Worm (Caenorhabditis elegans) whole organism, L3 larva: ENCODE data around the gene K08F11.1.

Experiments used
- R02D3.7 ChIP-seq: fragments of 150-350 bp; optimal IDR thresholded peaks from 2 replicates; lab custom pipeline; 2014; ENCODE audit warnings: missing biosample characterization, missing genetic modification characterization
- ZK546.5 ChIP-seq: sonication (generic microtip); optimal IDR thresholded peaks from 2 replicates; lab custom pipeline; 2017; ENCODE audit warnings: missing biosample characterization, missing genetic modification characterization
- ama-1 ChIP-seq: fragments of 150-350 bp; optimal IDR thresholded peaks from 2 replicates; lab custom pipeline; 2018
- ceh-16 ChIP-seq: sonication (generic microtip); optimal IDR thresholded peaks from 2 replicates; lab custom pipeline; 2017; ENCODE audit warnings: missing biosample characterization, missing genetic modification characterization
- ceh-28 ChIP-seq: fragments of 150-350 bp; optimal IDR thresholded peaks from 2 replicates; lab custom pipeline; 2014; ENCODE audit warnings: missing biosample characterization, missing genetic modification reagents, missing genetic modification characterization
- ceh-82 ChIP-seq: fragments of 150-350 bp; optimal IDR thresholded peaks from 2 replicates; lab custom pipeline; 2014; ENCODE audit warnings: missing biosample characterization, missing genetic modification characterization
- daf-12 ChIP-seq: fragments of 150-350 bp; optimal IDR thresholded peaks from 2 replicates; lab custom pipeline; 2014; ENCODE audit warnings: missing biosample characterization, missing genetic modification reagents, missing genetic modification characterization
- egl-27 ChIP-seq: sonication (generic microtip); optimal IDR thresholded peaks from 4 replicates; lab custom pipeline; 2017; ENCODE audit warnings: missing biosample characterization, missing genetic modification reagents, missing genetic modification characterization
- elt-2 ChIP-seq: sonication (generic microtip); optimal IDR thresholded peaks from 2 replicates; lab custom pipeline; 2016; ENCODE audit warnings: missing genetic modification reagents, mild to moderate bottlenecking, missing genetic modification characterization, missing compliant biosample characterization
- eor-1 ChIP-seq, 2 experiments: fragments of 150-350 bp; optimal IDR thresholded peaks; 2 replicates each; lab custom pipeline; 2014 to 2018; ENCODE audit warnings: missing biosample characterization in 2 of 2, missing genetic modification characterization in 2 of 2
- fkh-10 ChIP-seq: sonication (generic microtip); optimal IDR thresholded peaks from 2 replicates; lab custom pipeline; 2017; ENCODE audit warnings: missing biosample characterization, missing genetic modification reagents, missing genetic modification characterization
- hmg-11 ChIP-seq: sonication (generic microtip); optimal IDR thresholded peaks from 2 replicates; lab custom pipeline; 2016; ENCODE audit warnings: missing genetic modification characterization, missing compliant biosample characterization
- lin-15B ChIP-seq: fragments of 150-350 bp; optimal IDR thresholded peaks from 2 replicates; lab custom pipeline; 2014; ENCODE audit warnings: missing biosample characterization, missing genetic modification characterization
- lin-39 ChIP-seq: fragments of 150-350 bp; optimal IDR thresholded peaks from 2 replicates; lab custom pipeline; 2018; ENCODE audit warnings: missing biosample characterization, missing genetic modification reagents, missing genetic modification characterization
- lsy-12 ChIP-seq: sonication (generic microtip); optimal IDR thresholded peaks from 2 replicates; lab custom pipeline; 2016; ENCODE audit warnings: mild to moderate bottlenecking, missing genetic modification characterization, missing compliant biosample characterization
- mdl-1 ChIP-seq: fragments of 150-350 bp; optimal IDR thresholded peaks from 2 replicates; lab custom pipeline; 2014; ENCODE audit warnings: missing biosample characterization, missing genetic modification characterization
- nfya-1 ChIP-seq: sonication (generic microtip); optimal IDR thresholded peaks from 2 replicates; lab custom pipeline; 2017; ENCODE audit warnings: missing genetic modification characterization, mild to moderate bottlenecking, missing compliant biosample characterization, antibody characterized with exemption, moderate library complexity; ENCODE audit not compliant: insufficient read depth
- nhr-23 ChIP-seq: fragments of 150-350 bp; optimal IDR thresholded peaks from 2 replicates; lab custom pipeline; 2014; ENCODE audit warnings: missing biosample characterization, missing genetic modification reagents, missing genetic modification characterization
- nhr-25 ChIP-seq: sonication (generic microtip); optimal IDR thresholded peaks from 2 replicates; lab custom pipeline; 2017; ENCODE audit warnings: missing biosample characterization, missing genetic modification characterization
- nhr-28 ChIP-seq: fragments of 150-350 bp; optimal IDR thresholded peaks from 2 replicates; lab custom pipeline; 2014; ENCODE audit warnings: missing biosample characterization, missing genetic modification characterization
- nhr-43 ChIP-seq: sonication (generic microtip); optimal IDR thresholded peaks from 2 replicates; lab custom pipeline; 2016; ENCODE audit warnings: mild to moderate bottlenecking, missing genetic modification characterization, missing compliant biosample characterization; ENCODE audit not compliant: poor library complexity, severe bottlenecking
- nhr-67 ChIP-seq: fragments of 150-350 bp; optimal IDR thresholded peaks from 2 replicates; lab custom pipeline; 2014; ENCODE audit warnings: missing biosample characterization, missing genetic modification characterization
- nhr-76 ChIP-seq: fragments of 150-350 bp; sonication (generic microtip); optimal IDR thresholded peaks from 5 replicates; lab custom pipeline; 2014; ENCODE audit warnings: missing biosample characterization, missing genetic modification characterization
- nhr-77 ChIP-seq: fragments of 150-350 bp; optimal IDR thresholded peaks from 2 replicates; lab custom pipeline; 2014; ENCODE audit warnings: missing biosample characterization, missing genetic modification characterization
- pha-4 ChIP-seq: fragments of 150-350 bp; optimal IDR thresholded peaks from 2 replicates; lab custom pipeline; 2014; ENCODE audit warnings: missing biosample characterization, missing genetic modification reagents, missing genetic modification characterization
- sea-2 ChIP-seq: fragments of 150-350 bp; sonication (generic microtip); optimal IDR thresholded peaks from 4 replicates; lab custom pipeline; 2014; ENCODE audit warnings: missing biosample characterization, missing genetic modification reagents, missing genetic modification characterization
- skn-1 ChIP-seq: fragments of 150-350 bp; optimal IDR thresholded peaks from 2 replicates; lab custom pipeline; 2014; ENCODE audit warnings: missing biosample characterization, missing genetic modification characterization
- snpc-4 ChIP-seq: fragments of 150-350 bp; optimal IDR thresholded peaks from 2 replicates; lab custom pipeline; 2014; ENCODE audit warnings: missing biosample characterization, missing genetic modification characterization
- tbx-2 ChIP-seq: sonication (generic microtip); optimal IDR thresholded peaks from 2 replicates; lab custom pipeline; 2016; ENCODE audit warnings: mild to moderate bottlenecking, missing genetic modification characterization, missing compliant biosample characterization
- unc-39 ChIP-seq: sonication (generic microtip); optimal IDR thresholded peaks from 4 replicates; lab custom pipeline; 2017; ENCODE audit warnings: missing biosample characterization, missing genetic modification characterization
- unc-62 ChIP-seq: fragments of 150-350 bp; sonication (generic microtip); optimal IDR thresholded peaks from 4 replicates; lab custom pipeline; 2014; ENCODE audit warnings: missing biosample characterization, missing genetic modification reagents, missing genetic modification characterization
- zag-1 ChIP-seq: fragments of 150-350 bp; optimal IDR thresholded peaks from 2 replicates; lab custom pipeline; 2014; ENCODE audit warnings: missing biosample characterization, missing genetic modification characterization
- ztf-11 ChIP-seq: fragments of 150-350 bp; optimal IDR thresholded peaks from 2 replicates; lab custom pipeline; 2014; ENCODE audit warnings: missing biosample characterization, missing genetic modification characterization
- ztf-4 ChIP-seq: fragments of 150-350 bp; optimal IDR thresholded peaks from 2 replicates; lab custom pipeline; 2014; ENCODE audit warnings: missing biosample characterization, missing genetic modification characterization

Gene K08F11.1

DNA sequence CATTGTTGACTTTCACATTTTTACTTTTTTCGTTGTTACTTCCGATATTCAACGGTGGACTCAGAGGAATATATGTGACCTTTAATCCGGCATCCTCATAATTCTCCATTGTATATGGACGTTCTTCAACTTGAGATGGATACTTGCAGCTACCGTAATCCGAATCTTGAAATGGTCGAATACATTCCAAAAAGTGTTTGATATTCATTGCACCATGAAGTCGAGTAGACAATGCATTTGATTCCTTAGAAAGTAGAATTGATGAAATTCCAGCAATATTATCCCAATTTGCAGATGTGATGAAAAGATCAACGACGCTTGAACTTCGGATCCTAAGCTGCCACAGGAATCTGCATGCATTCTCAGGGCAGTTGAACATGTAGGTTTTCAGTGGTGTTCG, 17.8 kb downstream of the K08F11.1 start:
- TF ChIP-seq lin-39 (no peak), zag-1 (no peak), unc-62 (no peak), sea-2 (GFP tag; lab: Kevin White, UChicago) (no peak), lsy-12 (tag; lab: Kevin White, UChicago) (no peak), nhr-67 (tag; lab: Kevin White, UChicago) (no peak), ztf-4 (tag; lab: Kevin White, UChicago) (no peak), nhr-28 (tag; lab: Kevin White, UChicago) (no peak), ceh-16 (tag; lab: Kevin White, UChicago) (no peak), hmg-11 (tag; lab: Kevin White, UChicago) (no peak), ZK546.5 (tag; lab: Kevin White, UChicago) (no peak), ztf-11 (tag; lab: Kevin White, UChicago) (no peak), eor-1 (tag; optimal IDR thresholded peaks at IDR 0.05; lab: Kevin White, UChicago) (no peak), nhr-25 (no peak), nfya-1 (no peak), nhr-76 (no peak)

DNA sequence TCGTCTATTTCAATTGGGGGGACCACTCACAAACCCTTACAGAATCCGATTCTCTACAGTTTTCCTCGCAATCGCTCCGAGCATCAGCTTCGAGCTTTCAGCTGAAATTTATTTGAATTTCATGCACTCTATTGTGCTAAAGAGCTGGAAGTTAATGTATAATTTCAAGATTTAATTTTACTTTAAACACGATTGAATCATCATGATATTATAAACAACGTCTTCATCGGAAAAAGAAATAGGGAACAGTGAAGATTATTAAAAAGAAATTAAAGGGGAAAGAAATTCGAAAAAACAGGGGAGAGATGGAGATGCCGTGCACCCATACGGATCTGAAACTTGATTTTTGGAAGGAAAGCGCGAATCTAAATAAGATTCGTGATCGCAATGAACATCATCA, 19.5 kb downstream of the K08F11.1 start, which contains the start of gene hoe-1:
hoe-1 (minus strand) TSS at position 101 of the 400 bp plus-strand sequence.
- TF ChIP-seq ama-1 (lab: Kevin White, UChicago) (no peak), nhr-43 (tag; lab: Kevin White, UChicago) (no peak), unc-39 (no peak)

DNA sequence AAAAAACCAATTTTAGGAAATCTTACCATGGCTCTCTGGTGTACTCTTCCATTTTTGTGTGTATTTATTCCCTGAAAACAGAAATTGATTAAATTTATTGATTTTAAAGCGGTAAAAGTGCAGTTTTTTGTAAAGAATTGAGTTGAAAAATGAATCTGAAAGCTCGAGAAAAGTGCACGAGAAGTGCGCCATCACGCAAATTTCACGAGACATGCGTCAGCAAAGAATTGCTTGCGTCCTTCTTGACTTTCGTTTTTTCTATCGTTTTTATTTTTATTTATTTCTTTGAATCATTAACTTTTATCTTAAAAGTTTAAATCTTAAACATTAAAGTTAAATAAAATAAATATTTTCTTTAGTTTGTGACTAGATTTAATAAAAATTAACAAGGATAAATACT, 20.8 kb downstream of the K08F11.1 start, which contains the start of gene timm-17B.1:
timm-17B.1 (minus strand) TSS at position 71 of the 400 bp plus-strand sequence.
- TF ChIP-seq nhr-43 (tag; lab: Kevin White, UChicago): peak; percentile 75
- TF ChIP-seq nhr-77 (tag; lab: Kevin White, UChicago): no peak
- peak; percentile 45 for TF ChIP-seq hmg-11 (tag; lab: Kevin White, UChicago)
- TF ChIP-seq ceh-28 (tag; lab: Kevin White, UChicago): peak; percentile 57
- peak; percentile 79 for TF ChIP-seq pha-4 (tag; lab: Kevin White, UChicago)
- no peak for TF ChIP-seq eor-1 (tag; optimal IDR thresholded peaks at IDR 0.05; lab: Kevin White, UChicago)
- peak; percentile 73 for TF ChIP-seq R02D3.7 (tag; lab: Kevin White, UChicago)
- TF ChIP-seq lin-39: no peak
- peak; percentile 66 for TF ChIP-seq nhr-23
- no peak for TF ChIP-seq ztf-4 (tag; lab: Kevin White, UChicago)
- peak; percentile 29 for TF ChIP-seq snpc-4 (tag; lab: Kevin White, UChicago)
- peak; percentile 49 for TF ChIP-seq tbx-2
- no peak for TF ChIP-seq egl-27
- peak; percentile 25 for TF ChIP-seq elt-2 (tag; lab: Kevin White, UChicago)
- no peak for TF ChIP-seq mdl-1
- TF ChIP-seq lin-15B: peak; percentile 76
- peak; percentile 81 for TF ChIP-seq nfya-1
- no peak for TF ChIP-seq fkh-10 (GFP tag; lab: Kevin White, UChicago)
- TF ChIP-seq nhr-25: peak; percentile 13
- TF ChIP-seq lsy-12 (tag; lab: Kevin White, UChicago): peak; percentile 21
- TF ChIP-seq skn-1 (tag; lab: Kevin White, UChicago): peak; percentile 52

DNA sequence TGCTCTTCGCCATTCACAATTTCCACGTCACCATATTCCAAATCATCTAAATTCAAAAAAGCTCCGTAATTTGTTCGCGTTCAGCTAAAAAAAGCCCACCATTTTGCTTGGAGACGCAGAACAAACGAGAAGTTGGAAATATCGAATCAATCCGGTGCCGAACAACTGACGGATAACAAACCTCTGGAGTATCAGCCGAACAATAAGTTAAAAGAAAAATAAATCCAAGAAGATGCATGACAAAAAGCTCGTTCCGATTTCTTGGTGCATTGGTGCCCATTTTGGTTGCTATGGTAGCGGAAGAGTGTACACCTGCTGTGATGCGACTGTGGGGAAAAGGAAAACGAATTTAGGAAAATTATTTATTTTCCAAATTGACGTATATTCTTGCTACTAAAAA, 22.9 kb downstream of the K08F11.1 start, which contains the start of gene tctn-1:
tctn-1 (minus strand) TSS at position 280 of the 400 bp plus-strand sequence.
- TF ChIP-seq nfya-1: peak; percentile 24
- TF ChIP-seq eor-1 (tag; optimal IDR thresholded peaks at IDR 0.05; lab: Kevin White, UChicago): no peak
- TF ChIP-seq ceh-16 (tag; lab: Kevin White, UChicago): no peak
- TF ChIP-seq daf-12 (tag; lab: Kevin White, UChicago): no peak
- TF ChIP-seq ama-1 (lab: Kevin White, UChicago): peak; percentile 65
- TF ChIP-seq egl-27: no peak
- no peak for TF ChIP-seq nhr-77 (tag; lab: Kevin White, UChicago)
- TF ChIP-seq snpc-4 (tag; lab: Kevin White, UChicago): no peak
- TF ChIP-seq R02D3.7 (tag; lab: Kevin White, UChicago): peak; percentile 36
- TF ChIP-seq ceh-82 (tag; lab: Kevin White, UChicago): no peak
- TF ChIP-seq lin-15B: peak; percentile 16
- TF ChIP-seq, all 47 proteins: peak for 4
